Fruit fly (Drosophila melanogaster) whole organism: ENCODE results near the gene CG7271.

Source experiments
- CG8478 ChIP-seq: fragments of >200 bp; optimal IDR thresholded peaks from 2 replicates; lab custom pipeline; 2018; ENCODE audit warnings: inconsistent platforms
- Dll ChIP-seq: fragments of >200 bp; optimal IDR thresholded peaks from 2 replicates; lab custom pipeline; 2017
- EcR ChIP-seq, 2 experiments: fragments of >200 bp; optimal IDR thresholded peaks; 2 replicates each; lab custom pipeline; 2017; ENCODE audit warnings: missing biosample characterization in 2 of 2, missing genetic modification characterization in 2 of 2, missing genetic modification reagents in 2 of 2
- psq ChIP-seq: fragments of >200 bp; optimal IDR thresholded peaks from 2 replicates; lab custom pipeline; 2017
- usp ChIP-seq: fragments of >200 bp; optimal IDR thresholded peaks from 2 replicates; lab custom pipeline; 2017; ENCODE audit warnings: missing biosample characterization, missing genetic modification characterization, mixed read lengths

dm6 chr3L:18628458-18628857 is 39.9 kb downstream of the CG7271 start:
- TF ChIP-seq Dll (lab: Kevin White, UChicago) (no peak), CG8478 (lab: Kevin White, UChicago) (no peak), usp (GFP tag; lab: Kevin White, UChicago) (no peak), psq (lab: Kevin White, UChicago) (no peak), EcR (GFP tag; optimal IDR thresholded peaks at IDR 0.05; lab: Kevin White, UChicago) (no peak)
